Worm (Caenorhabditis elegans) whole organism, late embryonic: ENCODE results near the gene oac-53.

Experiments
- C38D4.7 ChIP-seq: fragments of 200-800 bp; sonication (Bioruptor generic); optimal IDR thresholded peaks from 2 replicates; lab custom pipeline; 2018; ENCODE audit warnings: mild to moderate bottlenecking, missing genetic modification characterization, moderate library complexity, missing compliant biosample characterization
- K02D7.2 ChIP-seq: sonication (generic microtip); optimal IDR thresholded peaks from 2 replicates; lab custom pipeline; 2017; ENCODE audit warnings: mild to moderate bottlenecking, missing genetic modification characterization, missing compliant biosample characterization
- ceh-14 ChIP-seq: sonication (generic microtip); optimal IDR thresholded peaks from 2 replicates; lab custom pipeline; 2016; ENCODE audit warnings: missing genotype, missing genetic modification characterization, missing compliant biosample characterization
- ceh-18 ChIP-seq: sonication (generic microtip); optimal IDR thresholded peaks from 2 replicates; lab custom pipeline; 2016; ENCODE audit warnings: missing genetic modification characterization, missing compliant biosample characterization
- ceh-19 ChIP-seq: fragments of 200-800 bp; sonication (Bioruptor generic); optimal IDR thresholded peaks from 2 replicates; lab custom pipeline; 2018; ENCODE audit warnings: mild to moderate bottlenecking, missing genetic modification characterization, missing compliant biosample characterization
- ceh-22 ChIP-seq: sonication (generic microtip); optimal IDR thresholded peaks from 2 replicates; lab custom pipeline; 2017; ENCODE audit warnings: missing biosample characterization, missing genetic modification characterization
- ceh-24 ChIP-seq: sonication (generic microtip); optimal IDR thresholded peaks from 2 replicates; lab custom pipeline; 2016; ENCODE audit warnings: mild to moderate bottlenecking, missing genetic modification characterization, missing compliant biosample characterization
- ceh-34 ChIP-seq: sonication (generic microtip); optimal IDR thresholded peaks from 2 replicates; lab custom pipeline; 2016; ENCODE audit warnings: mild to moderate bottlenecking, missing genetic modification characterization, missing compliant biosample characterization
- ceh-45 ChIP-seq: fragments of 200-800 bp; sonication (Bioruptor generic); IDR thresholded peaks from 2 replicates; pipeline ENCODE4 v1.3.6; 2022; ENCODE audit warnings: missing genetic modification reagents, missing genetic modification characterization, missing compliant biosample characterization
- ceh-48 ChIP-seq: sonication (generic microtip); optimal IDR thresholded peaks from 2 replicates; lab custom pipeline; 2016; ENCODE audit warnings: missing genetic modification characterization, inconsistent platforms, missing compliant biosample characterization
- ceh-6 ChIP-seq: fragments of 200-800 bp; sonication (Bioruptor generic); optimal IDR thresholded peaks from 2 replicates; lab custom pipeline; 2018; ENCODE audit warnings: mild to moderate bottlenecking, missing genetic modification characterization, missing compliant biosample characterization
- ceh-9 ChIP-seq: sonication (generic microtip); optimal IDR thresholded peaks from 2 replicates; lab custom pipeline; 2016; ENCODE audit warnings: mild to moderate bottlenecking, missing genetic modification characterization, inconsistent platforms, missing compliant biosample characterization
- dmd-4 ChIP-seq: sonication (generic microtip); optimal IDR thresholded peaks from 2 replicates; lab custom pipeline; 2016; ENCODE audit warnings: borderline replicate concordance, missing genetic modification characterization, missing compliant biosample characterization
- elt-4 ChIP-seq: sonication (generic microtip); optimal IDR thresholded peaks from 2 replicates; lab custom pipeline; 2016; ENCODE audit warnings: missing genetic modification characterization, missing compliant biosample characterization
- ets-4 ChIP-seq: sonication (generic microtip); optimal IDR thresholded peaks from 2 replicates; lab custom pipeline; 2016; ENCODE audit warnings: missing genetic modification characterization, missing compliant biosample characterization
- eyg-1 ChIP-seq: sonication (generic microtip); optimal IDR thresholded peaks from 2 replicates; lab custom pipeline; 2016; ENCODE audit warnings: missing genotype, missing genetic modification characterization, missing compliant biosample characterization
- fax-1 ChIP-seq: sonication (generic microtip); optimal IDR thresholded peaks from 2 replicates; lab custom pipeline; 2016; ENCODE audit warnings: missing genotype, missing genetic modification characterization, missing compliant biosample characterization
- hlh-13 ChIP-seq: fragments of 200-800 bp; sonication (Bioruptor generic); optimal IDR thresholded peaks from 2 replicates; lab custom pipeline; 2018; ENCODE audit warnings: mild to moderate bottlenecking, missing genetic modification characterization, missing compliant biosample characterization
- hlh-15 ChIP-seq: sonication (generic microtip); optimal IDR thresholded peaks from 2 replicates; lab custom pipeline; 2016; ENCODE audit warnings: missing genetic modification characterization, missing compliant biosample characterization
- hlh-30 ChIP-seq: sonication (generic microtip); optimal IDR thresholded peaks from 2 replicates; lab custom pipeline; 2017; ENCODE audit warnings: antibody characterized with exemption, missing genetic modification characterization, missing compliant biosample characterization; ENCODE audit not compliant: insufficient read depth
- hlh-8 ChIP-seq: sonication (generic microtip); optimal IDR thresholded peaks from 2 replicates; lab custom pipeline; 2016; ENCODE audit warnings: missing genotype, missing genetic modification characterization, missing compliant biosample characterization
- lin-11 ChIP-seq: fragments of 200-800 bp; sonication (Bioruptor generic); optimal IDR thresholded peaks from 2 replicates; lab custom pipeline; 2018; ENCODE audit warnings: mild to moderate bottlenecking, missing genetic modification characterization, missing compliant biosample characterization
- madf-2 ChIP-seq: sonication (generic microtip); optimal IDR thresholded peaks from 2 replicates; lab custom pipeline; 2017; ENCODE audit warnings: missing genetic modification characterization, missing compliant biosample characterization
- nfya-1 ChIP-seq: sonication (generic microtip); optimal IDR thresholded peaks from 2 replicates; lab custom pipeline; 2017; ENCODE audit warnings: missing genetic modification characterization, mild to moderate bottlenecking, missing compliant biosample characterization, antibody characterized with exemption, moderate library complexity
- nhr-11 ChIP-seq: fragments of 150-350 bp; optimal IDR thresholded peaks from 2 replicates; lab custom pipeline; 2014; ENCODE audit warnings: missing biosample characterization, missing genetic modification characterization
- npax-4 ChIP-seq: sonication (generic microtip); optimal IDR thresholded peaks from 2 replicates; lab custom pipeline; 2016; ENCODE audit warnings: missing genetic modification characterization, missing compliant biosample characterization
- pag-3 ChIP-seq: sonication (generic microtip); optimal IDR thresholded peaks from 2 replicates; lab custom pipeline; 2016; ENCODE audit warnings: missing compliant biosample characterization, missing genetic modification characterization, borderline replicate concordance
- pat-9 ChIP-seq: fragments of 200-800 bp; sonication (Bioruptor generic); optimal IDR thresholded peaks from 2 replicates; lab custom pipeline; 2018; ENCODE audit warnings: mild to moderate bottlenecking, missing genetic modification characterization, moderate library complexity, missing compliant biosample characterization
- pax-1 ChIP-seq: fragments of 150-350 bp; optimal IDR thresholded peaks from 2 replicates; lab custom pipeline; 2014; ENCODE audit warnings: missing biosample characterization, missing genetic modification characterization
- pha-2 ChIP-seq: sonication (generic microtip); optimal IDR thresholded peaks from 2 replicates; lab custom pipeline; 2017; ENCODE audit warnings: mild to moderate bottlenecking, missing genetic modification characterization, missing compliant biosample characterization
- pha-4 ChIP-seq: fragments of 150-350 bp; optimal IDR thresholded peaks from 2 replicates; lab custom pipeline; 2018; ENCODE audit warnings: missing biosample characterization, missing genetic modification reagents, missing genetic modification characterization
- pros-1 ChIP-seq: fragments of 150-350 bp; optimal IDR thresholded peaks from 2 replicates; lab custom pipeline; 2014; ENCODE audit warnings: missing biosample characterization, missing genetic modification reagents, missing genetic modification characterization
- rnt-1 ChIP-seq: sonication (generic microtip); optimal IDR thresholded peaks from 2 replicates; lab custom pipeline; 2016; ENCODE audit warnings: missing genetic modification characterization, missing compliant biosample characterization
- sox-4 ChIP-seq: sonication (generic microtip); optimal IDR thresholded peaks from 2 replicates; lab custom pipeline; 2017; ENCODE audit warnings: mild to moderate bottlenecking, missing genetic modification characterization, inconsistent platforms, missing compliant biosample characterization
- syd-9 ChIP-seq: sonication (generic microtip); optimal IDR thresholded peaks from 2 replicates; lab custom pipeline; 2016; ENCODE audit warnings: mild to moderate bottlenecking, missing genetic modification characterization, moderate library complexity, missing compliant biosample characterization
- tbx-2 ChIP-seq: sonication (generic microtip); optimal IDR thresholded peaks from 2 replicates; lab custom pipeline; 2016; ENCODE audit warnings: missing genetic modification characterization, missing compliant biosample characterization
- unc-42 ChIP-seq: sonication (generic microtip); optimal IDR thresholded peaks from 2 replicates; lab custom pipeline; 2016; ENCODE audit warnings: missing genotype, missing genetic modification characterization, missing compliant biosample characterization
- unc-55 ChIP-seq: sonication (generic microtip); optimal IDR thresholded peaks from 2 replicates; lab custom pipeline; 2017; ENCODE audit warnings: missing biosample characterization, missing genetic modification reagents, missing genetic modification characterization
- ztf-16 ChIP-seq: sonication (generic microtip); optimal IDR thresholded peaks from 2 replicates; lab custom pipeline; 2017; ENCODE audit warnings: missing genetic modification characterization, missing compliant biosample characterization

The oac-53 gene

DNA sequence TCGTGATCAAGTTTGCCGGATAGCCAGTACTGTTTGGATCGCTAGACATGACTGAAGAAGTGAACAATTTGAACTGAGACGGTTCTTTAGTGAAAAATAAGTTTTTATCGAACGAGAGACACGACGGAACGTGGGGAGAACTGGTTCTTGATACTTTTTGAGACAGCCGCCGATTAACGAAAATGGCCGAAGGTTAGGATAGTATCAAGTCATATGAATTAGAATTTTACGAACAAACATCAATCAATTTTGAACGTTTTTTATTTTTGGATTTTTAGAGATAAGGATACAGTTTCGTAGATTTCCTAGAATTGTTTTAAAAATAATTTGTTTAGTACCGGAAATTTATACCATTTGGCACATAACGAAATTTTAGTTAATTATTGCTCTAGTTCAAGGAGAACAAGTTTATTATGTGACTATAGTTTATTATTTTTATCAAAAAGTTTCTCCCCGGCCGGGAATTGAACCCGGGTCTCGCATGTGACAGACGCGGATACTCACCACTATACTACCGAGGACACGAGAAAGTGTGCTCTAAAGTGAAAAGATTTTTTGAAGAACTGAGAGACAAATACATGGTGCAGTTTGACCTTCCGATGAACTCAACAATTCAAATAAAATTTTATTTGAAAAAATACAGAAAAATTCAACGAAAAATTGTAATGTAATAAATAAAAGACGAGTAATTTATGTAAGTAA is 20.7 kb upstream of the oac-53 start, which contains the start of gene W06G6.20:
Gene W06G6.20 (minus strand): TSS at position 51 of the 702 bp plus-strand sequence.
- TF ChIP-seq pha-2 (tag; lab: Kevin White, UChicago) (no peak), ceh-22 (tag; lab: Kevin White, UChicago) (no peak), ceh-19 (GFP tag; lab: Kevin White, UChicago) (no peak), dmd-4 (tag; lab: Kevin White, UChicago) (no peak), nhr-11 (tag; lab: Kevin White, UChicago) (no peak), ceh-6 (no peak), unc-42 (tag; lab: Kevin White, UChicago) (no peak), pat-9 (no peak), hlh-15 (tag; lab: Kevin White, UChicago) (no peak), madf-2 (no peak), ceh-9 (tag; lab: Kevin White, UChicago) (no peak), lin-11 (no peak), ztf-16 (tag; lab: Kevin White, UChicago) (no peak), rnt-1 (no peak), ceh-45 (no peak), pros-1 (tag; lab: Kevin White, UChicago) (no peak)

DNA sequence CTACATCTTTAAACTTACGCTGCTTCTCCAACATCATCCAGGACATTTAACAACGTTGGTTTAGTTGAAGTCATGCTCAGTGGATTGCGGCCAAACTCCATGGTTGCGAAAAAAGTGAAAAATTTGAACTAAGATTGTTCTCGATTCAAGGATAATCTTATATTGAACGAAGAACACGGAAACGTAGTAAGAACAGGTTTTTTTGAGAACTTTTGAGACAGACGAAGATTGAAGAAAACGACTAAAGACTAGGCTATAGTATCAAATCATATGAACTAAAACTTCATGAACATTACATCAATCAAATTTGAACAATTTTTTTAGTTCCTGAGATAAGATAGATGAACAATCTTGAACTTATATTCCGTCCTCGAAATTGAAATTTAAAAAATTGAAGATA is 19.3 kb upstream of the oac-53 start, which contains the start of gene W06G6.10:
Gene W06G6.10 (minus strand): TSS at position 101 of the 400 bp plus-strand sequence.
- no peak for TF ChIP-seq hlh-15 (tag; lab: Kevin White, UChicago)
- TF ChIP-seq syd-9, result no peak
- no peak for TF ChIP-seq pha-4
- no peak for TF ChIP-seq ceh-45
- TF ChIP-seq sox-4 (tag; lab: Kevin White, UChicago), result no peak
- TF ChIP-seq pros-1 (tag; lab: Kevin White, UChicago), result no peak
- TF ChIP-seq npax-4 (tag; lab: Kevin White, UChicago), result no peak
- no peak for TF ChIP-seq ets-4 (tag; lab: Kevin White, UChicago)
- TF ChIP-seq elt-4 (tag; lab: Kevin White, UChicago), result no peak
- TF ChIP-seq C38D4.7 (GFP tag; lab: Kevin White, UChicago), result no peak
- TF ChIP-seq hlh-13 (GFP tag; lab: Kevin White, UChicago), result no peak
- TF ChIP-seq ceh-14 (tag; lab: Kevin White, UChicago), result no peak
- TF ChIP-seq ceh-24 (tag; lab: Kevin White, UChicago), result no peak
- no peak for TF ChIP-seq eyg-1 (tag; lab: Kevin White, UChicago)

DNA sequence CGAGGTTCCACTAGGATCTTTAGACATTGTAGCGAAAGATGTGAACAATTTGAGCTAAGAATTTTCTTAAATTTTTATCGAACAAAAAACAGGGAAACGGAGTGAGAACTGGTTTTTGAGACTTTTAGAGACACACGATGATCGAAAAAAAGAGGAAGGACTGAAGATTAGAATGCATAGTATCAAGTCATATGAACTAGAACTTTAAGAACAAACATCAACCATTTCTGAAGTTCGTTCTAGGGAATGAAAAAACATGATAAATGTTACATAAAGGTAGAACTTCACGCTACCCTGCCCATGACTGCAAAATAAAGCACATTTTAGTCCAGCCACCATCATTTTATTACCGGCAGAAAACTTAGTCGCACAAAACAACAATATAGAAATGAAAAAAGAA is 18.6 kb upstream of the oac-53 start, which contains the start of gene W06G6.9:
Gene W06G6.9 (minus strand): TSS at position 101 of the 400 bp plus-strand sequence.
- TF ChIP-seq tbx-2 (tag; lab: Kevin White, UChicago) (no peak), pha-2 (tag; lab: Kevin White, UChicago) (no peak), pag-3 (tag; lab: Kevin White, UChicago) (no peak), pax-1 (tag; lab: Kevin White, UChicago) (no peak), ceh-48 (tag; lab: Kevin White, UChicago) (no peak), ceh-18 (tag; lab: Kevin White, UChicago) (no peak), K02D7.2 (tag; lab: Kevin White, UChicago) (no peak), hlh-30 (tag; lab: Kevin White, UChicago) (no peak), unc-55 (no peak), nfya-1 (tag; lab: Kevin White, UChicago) (no peak), ceh-34 (tag; lab: Kevin White, UChicago) (no peak), hlh-8 (tag; lab: Kevin White, UChicago) (no peak), ets-4 (tag; lab: Kevin White, UChicago) (no peak), fax-1 (tag; lab: Kevin White, UChicago) (no peak)
- TF ChIP-seq, all 69 proteins: peak for 0
